Fruit fly (Drosophila melanogaster) whole organism, embryonic: ENCODE measurements around the gene CG44271.

Experiments
- CG1602 ChIP-seq: fragments of 200-800 bp; sonication (Bioruptor generic); optimal IDR thresholded peaks from 3 replicates; lab custom pipeline; 2016; ENCODE audit warnings: missing biosample characterization, missing genetic modification characterization
- CG16813 ChIP-seq: fragments of 200-800 bp; sonication (Bioruptor generic); IDR thresholded peaks from 3 replicates; pipeline ENCODE4 v1.3.6; 2022; ENCODE audit warnings: missing biosample characterization, missing genetic modification characterization; ENCODE audit not compliant: partially characterized antibody
- CG6272 ChIP-seq: fragments of 200-800 bp; sonication (Bioruptor generic); IDR thresholded peaks from 2 replicates; pipeline ENCODE4 v1.3.6; 2022; ENCODE audit warnings: missing biosample characterization, missing genetic modification characterization
- Gsc ChIP-seq: fragments of 200-800 bp; sonication (Bioruptor generic); IDR thresholded peaks from 2 replicates; pipeline ENCODE4 v1.3.6; 2022; ENCODE audit warnings: missing biosample characterization, missing genetic modification characterization
- H15 ChIP-seq: fragments of 200-800 bp; sonication (Bioruptor generic); IDR thresholded peaks from 3 replicates; pipeline ENCODE4 v1.3.6; 2022; ENCODE audit warnings: missing biosample characterization, missing genetic modification characterization
- br ChIP-seq: fragments of >200 bp; optimal IDR thresholded peaks from 2 replicates; lab custom pipeline; 2017
- crp ChIP-seq, 2 experiments: fragments of 200-800 bp; sonication (Bioruptor generic); optimal IDR thresholded peaks; 2 replicates in 1 of 2; 3 replicates in 1 of 2; lab custom pipeline; 2017; ENCODE audit warnings: missing biosample characterization in 2 of 2, missing genetic modification characterization in 2 of 2, mild to moderate bottlenecking in 1 of 2, moderate library complexity in 1 of 2
- danr ChIP-seq: fragments of 200-800 bp; sonication (Bioruptor generic); IDR thresholded peaks from 2 replicates; pipeline ENCODE4 v1.3.6; 2022; ENCODE audit warnings: missing biosample characterization, missing genetic modification characterization

dm6 chr2L:6700742-6701141, 47.0 kb downstream of the CG44271 start:
- no peak for TF ChIP-seq CG6272 (GFP tag; lab: Robert Waterston, UW)
- TF ChIP-seq danr (GFP tag; lab: Robert Waterston, UW): no peak
- TF ChIP-seq H15: no peak
- peak; percentile 55 for TF ChIP-seq CG1602
- TF ChIP-seq br (lab: Kevin White, UChicago): no peak
- no peak for TF ChIP-seq crp (GFP tag; optimal IDR thresholded peaks at IDR 0.05; lab: Kevin White, UChicago)
- TF ChIP-seq Gsc (GFP tag; lab: Robert Waterston, UW): no peak
- no peak for TF ChIP-seq CG16813 (GFP tag; lab: Robert Waterston, UW)
